Fruit fly (Drosophila melanogaster) whole organism, embryonic: ENCODE measurements around the gene CG9733.

ENCODE experiments used
- Ada2b ChIP-seq: fragments of 200-800 bp; sonication (Bioruptor generic); IDR thresholded peaks from 2 replicates; pipeline ENCODE4 v1.3.6; 2022; ENCODE audit warnings: missing biosample characterization, missing genetic modification characterization
- Aef1 ChIP-seq: fragments of 200-800 bp; sonication (Bioruptor generic); IDR thresholded peaks from 3 replicates; pipeline ENCODE4 v1.3.6; 2022; ENCODE audit warnings: missing biosample characterization, missing genetic modification characterization
- Antp ChIP-seq: fragments of 200-800 bp; sonication (Bioruptor generic); optimal IDR thresholded peaks from 3 replicates; lab custom pipeline; 2016; ENCODE audit warnings: missing biosample characterization, missing genetic modification characterization
- B-H2 ChIP-seq: fragments of 200-800 bp; sonication (Bioruptor generic); optimal IDR thresholded peaks from 2 replicates; lab custom pipeline; 2018; ENCODE audit warnings: missing biosample characterization, mild to moderate bottlenecking, missing genetic modification characterization
- Bdp1 ChIP-seq: fragments of 200-800 bp; sonication (Bioruptor generic); optimal IDR thresholded peaks from 3 replicates; lab custom pipeline; 2016; ENCODE audit warnings: missing biosample characterization, missing genetic modification characterization
- CG10147 ChIP-seq: fragments of 200-800 bp; sonication (Bioruptor generic); optimal IDR thresholded peaks from 2 replicates; lab custom pipeline; 2019; ENCODE audit warnings: missing biosample characterization, mild to moderate bottlenecking, missing genetic modification characterization, moderate library complexity
- CG1024 ChIP-seq: fragments of 200-800 bp; sonication (Bioruptor generic); IDR thresholded peaks from 2 replicates; pipeline ENCODE4 v1.3.6; 2022; ENCODE audit warnings: missing biosample characterization, missing genetic modification characterization
- CG10959 ChIP-seq: fragments of 200-800 bp; sonication (Bioruptor generic); IDR thresholded peaks from 2 replicates; pipeline ENCODE4 v1.3.6; 2022; ENCODE audit warnings: missing biosample characterization, missing genetic modification characterization
- CG11398 ChIP-seq: fragments of 200-800 bp; sonication (Bioruptor generic); optimal IDR thresholded peaks from 2 replicates; lab custom pipeline; 2016; ENCODE audit warnings: missing biosample characterization, missing genetic modification characterization
- CG12104 ChIP-seq: fragments of 200-800 bp; sonication (Bioruptor generic); optimal IDR thresholded peaks from 3 replicates; lab custom pipeline; 2016; ENCODE audit warnings: missing biosample characterization, missing genetic modification characterization
- CG13894 ChIP-seq: fragments of 200-800 bp; sonication (Bioruptor generic); optimal IDR thresholded peaks from 3 replicates; lab custom pipeline; 2018; ENCODE audit warnings: missing biosample characterization, mild to moderate bottlenecking, missing genetic modification characterization, moderate library complexity
- CG1602 ChIP-seq: fragments of 200-800 bp; sonication (Bioruptor generic); optimal IDR thresholded peaks from 3 replicates; lab custom pipeline; 2016; ENCODE audit warnings: missing biosample characterization, missing genetic modification characterization
- CG17568 ChIP-seq: fragments of 200-800 bp; sonication (Bioruptor generic); optimal IDR thresholded peaks from 2 replicates; lab custom pipeline; 2018; ENCODE audit warnings: missing biosample characterization, mild to moderate bottlenecking, missing genetic modification characterization, moderate library complexity
- CG17612 ChIP-seq: fragments of 200-800 bp; sonication (Bioruptor generic); IDR thresholded peaks from 2 replicates; pipeline ENCODE4 v1.3.6; 2022; ENCODE audit warnings: missing biosample characterization, missing genetic modification characterization
- CG1792 ChIP-seq: fragments of 200-800 bp; sonication (Bioruptor generic); optimal IDR thresholded peaks from 2 replicates; lab custom pipeline; 2016; ENCODE audit warnings: missing biosample characterization, missing genetic modification characterization
- CG18764 ChIP-seq: fragments of 200-800 bp; sonication (Bioruptor generic); optimal IDR thresholded peaks from 3 replicates; lab custom pipeline; 2016; ENCODE audit warnings: missing biosample characterization, missing genetic modification characterization
- CG2116 ChIP-seq: fragments of 200-800 bp; sonication (Bioruptor generic); optimal IDR thresholded peaks from 3 replicates; lab custom pipeline; 2018; ENCODE audit warnings: missing biosample characterization, mild to moderate bottlenecking, missing genetic modification characterization
- CG31224 ChIP-seq: fragments of 200-800 bp; sonication (Bioruptor generic); IDR thresholded peaks from 2 replicates; pipeline ENCODE4 v1.3.6; 2022; ENCODE audit warnings: missing biosample characterization, missing genetic modification characterization
- CG32532 ChIP-seq: fragments of 200-800 bp; sonication (Bioruptor generic); IDR thresholded peaks from 2 replicates; pipeline ENCODE4 v1.3.6; 2022; ENCODE audit warnings: missing biosample characterization, missing genetic modification characterization
- CG34224 ChIP-seq: fragments of 200-800 bp; sonication (Bioruptor generic); IDR thresholded peaks from 3 replicates; pipeline ENCODE4 v1.3.6; 2022; ENCODE audit warnings: missing biosample characterization, missing genetic modification characterization; ENCODE audit not compliant: partially characterized antibody
- CG4424 ChIP-seq: fragments of 200-800 bp; sonication (Bioruptor generic); optimal IDR thresholded peaks from 3 replicates; lab custom pipeline; 2016; ENCODE audit warnings: missing biosample characterization, missing genetic modification characterization
- CG4617 ChIP-seq: fragments of 200-800 bp; sonication (Bioruptor generic); optimal IDR thresholded peaks from 3 replicates; lab custom pipeline; 2016; ENCODE audit warnings: missing biosample characterization, missing genetic modification characterization, borderline replicate concordance
- CG5953 ChIP-seq: fragments of 200-800 bp; sonication (Bioruptor generic); IDR thresholded peaks from 2 replicates; pipeline ENCODE4 v1.3.6; 2022; ENCODE audit warnings: missing biosample characterization, missing genetic modification characterization
- Gsc ChIP-seq: fragments of 200-800 bp; sonication (Bioruptor generic); IDR thresholded peaks from 2 replicates; pipeline ENCODE4 v1.3.6; 2022; ENCODE audit warnings: missing biosample characterization, missing genetic modification characterization
- H15 ChIP-seq: fragments of 200-800 bp; sonication (Bioruptor generic); IDR thresholded peaks from 3 replicates; pipeline ENCODE4 v1.3.6; 2022; ENCODE audit warnings: missing biosample characterization, missing genetic modification characterization
- HLHmδ ChIP-seq: fragments of 200-800 bp; sonication (Bioruptor generic); optimal IDR thresholded peaks from 2 replicates; lab custom pipeline; 2018; ENCODE audit warnings: missing biosample characterization, mild to moderate bottlenecking, missing genetic modification characterization, moderate library complexity
- Hmr ChIP-seq: fragments of 200-800 bp; sonication (Bioruptor generic); optimal IDR thresholded peaks from 3 replicates; lab custom pipeline; 2017; ENCODE audit warnings: mild to moderate bottlenecking, missing biosample characterization, missing genetic modification reagents, missing genetic modification characterization
- Hr78 ChIP-seq, 2 experiments: fragments of 200-800 bp in 1 of 2; fragments of >200 bp in 1 of 2; sonication (Bioruptor generic) in 1 of 2; optimal IDR thresholded peaks; 2 replicates each; lab custom pipeline; 2017 to 2019; ENCODE audit warnings: missing biosample characterization in 2 of 2, missing genetic modification characterization in 2 of 2, mild to moderate bottlenecking in 1 of 2, moderate library complexity in 1 of 2
- Lim3 ChIP-seq: fragments of 200-800 bp; sonication (Bioruptor generic); IDR thresholded peaks from 2 replicates; pipeline ENCODE4 v1.3.6; 2022; ENCODE audit warnings: missing biosample characterization, missing genetic modification characterization
- MTF-1 ChIP-seq: fragments of 200-800 bp; sonication (Bioruptor generic); optimal IDR thresholded peaks from 2 replicates; lab custom pipeline; 2018; ENCODE audit warnings: missing biosample characterization, mild to moderate bottlenecking, missing genetic modification characterization, borderline replicate concordance
- Neu2 ChIP-seq: fragments of 200-800 bp; sonication (Bioruptor generic); optimal IDR thresholded peaks from 3 replicates; lab custom pipeline; 2016; ENCODE audit warnings: missing biosample characterization, missing genetic modification characterization, borderline replicate concordance
- Nf-YB ChIP-seq: fragments of 200-800 bp; sonication (Bioruptor generic); optimal IDR thresholded peaks from 3 replicates; lab custom pipeline; 2019; ENCODE audit warnings: missing biosample characterization, mild to moderate bottlenecking, missing genetic modification characterization, moderate library complexity
- Nf-YC ChIP-seq: fragments of 200-800 bp; optimal IDR thresholded peaks from 3 replicates; lab custom pipeline; 2019; ENCODE audit warnings: missing biosample characterization, mild to moderate bottlenecking, missing genetic modification characterization, moderate library complexity
- Oli ChIP-seq: fragments of 200-800 bp; sonication (Bioruptor generic); optimal IDR thresholded peaks from 2 replicates; lab custom pipeline; 2018; ENCODE audit warnings: missing biosample characterization, mild to moderate bottlenecking, missing genetic modification characterization, moderate library complexity
- PHDP ChIP-seq: fragments of 200-800 bp; sonication (Bioruptor generic); optimal IDR thresholded peaks from 3 replicates; lab custom pipeline; 2018; ENCODE audit warnings: missing biosample characterization, mild to moderate bottlenecking, missing genetic modification characterization, moderate library complexity
- Ravus ChIP-seq: fragments of 200-800 bp; sonication (Bioruptor generic); IDR thresholded peaks from 2 replicates; pipeline ENCODE4 v1.3.6; 2022; ENCODE audit warnings: missing biosample characterization, missing genetic modification characterization
- Rx ChIP-seq: fragments of 200-800 bp; sonication (Bioruptor generic); IDR thresholded peaks from 2 replicates; pipeline ENCODE4 v1.3.6; 2022; ENCODE audit warnings: missing biosample characterization, missing genetic modification characterization
- YL-1 ChIP-seq: fragments of 200-800 bp; sonication (Bioruptor generic); optimal IDR thresholded peaks from 3 replicates; lab custom pipeline; 2017; ENCODE audit warnings: missing biosample characterization, mild to moderate bottlenecking, missing genetic modification characterization
- croc ChIP-seq: fragments of 200-800 bp; sonication (Bioruptor generic); conservative IDR thresholded peaks from 3 replicates; pipeline ENCODE4 v1.3.6; 2022; ENCODE audit warnings: missing biosample characterization, missing genetic modification characterization
- gro ChIP-seq: fragments of 200-800 bp; sonication (Bioruptor generic); optimal IDR thresholded peaks from 2 replicates; lab custom pipeline; 2016; ENCODE audit warnings: missing biosample characterization, missing genetic modification characterization
- h ChIP-seq: fragments of >200 bp; optimal IDR thresholded peaks from 2 replicates; lab custom pipeline; 2017
- ham ChIP-seq: fragments of 200-800 bp; sonication (Bioruptor generic); IDR thresholded peaks from 2 replicates; pipeline ENCODE4 v1.3.6; 2022; ENCODE audit warnings: missing biosample characterization, missing genetic modification characterization
- her ChIP-seq: fragments of 200-800 bp; sonication (Bioruptor generic); optimal IDR thresholded peaks from 2 replicates; lab custom pipeline; 2016; ENCODE audit warnings: missing biosample characterization, missing genetic modification characterization
- jumu ChIP-seq: fragments of 200-800 bp; sonication (Bioruptor generic); optimal IDR thresholded peaks from 3 replicates; lab custom pipeline; 2016; ENCODE audit warnings: missing biosample characterization, missing genetic modification characterization
- lilli ChIP-seq: fragments of 200-800 bp; sonication (Bioruptor generic); optimal IDR thresholded peaks from 3 replicates; lab custom pipeline; 2016; ENCODE audit warnings: missing biosample characterization, missing genetic modification characterization
- maf-S ChIP-seq: fragments of 200-800 bp; sonication (Bioruptor generic); optimal IDR thresholded peaks from 2 replicates; lab custom pipeline; 2016; ENCODE audit warnings: missing biosample characterization, missing genetic modification characterization
- mirr ChIP-seq: fragments of 200-800 bp; sonication (Bioruptor generic); optimal IDR thresholded peaks from 3 replicates; lab custom pipeline; 2018; ENCODE audit warnings: missing biosample characterization, mild to moderate bottlenecking, missing genetic modification characterization
- row ChIP-seq: fragments of 200-800 bp; sonication (Bioruptor generic); IDR thresholded peaks from 3 replicates; pipeline ENCODE4 v1.3.6; 2022; ENCODE audit warnings: missing biosample characterization, missing genetic modification characterization
- scrt ChIP-seq: fragments of 200-800 bp; sonication (Bioruptor generic); optimal IDR thresholded peaks from 2 replicates; lab custom pipeline; 2018; ENCODE audit warnings: missing biosample characterization, mild to moderate bottlenecking, missing genetic modification characterization, moderate library complexity
- slp2 ChIP-seq: fragments of 200-800 bp; sonication (Bioruptor generic); optimal IDR thresholded peaks from 2 replicates; lab custom pipeline; 2016; ENCODE audit warnings: missing biosample characterization, missing genetic modification characterization
- sob ChIP-seq: fragments of 200-800 bp; sonication (Bioruptor generic); IDR thresholded peaks from 2 replicates; pipeline ENCODE4 v1.3.6; 2022; ENCODE audit warnings: missing biosample characterization, missing genetic modification characterization
- vnd ChIP-seq: fragments of 200-800 bp; sonication (Bioruptor generic); IDR thresholded peaks from 3 replicates; pipeline ENCODE4 v1.3.6; 2022; ENCODE audit warnings: missing biosample characterization, missing genetic modification characterization; ENCODE audit not compliant: partially characterized antibody
- wor ChIP-seq: fragments of 200-800 bp; sonication (Bioruptor generic); IDR thresholded peaks from 2 replicates; pipeline ENCODE4 v1.3.6; 2022; ENCODE audit warnings: missing biosample characterization, missing genetic modification characterization

The CG9733 gene

DNA sequence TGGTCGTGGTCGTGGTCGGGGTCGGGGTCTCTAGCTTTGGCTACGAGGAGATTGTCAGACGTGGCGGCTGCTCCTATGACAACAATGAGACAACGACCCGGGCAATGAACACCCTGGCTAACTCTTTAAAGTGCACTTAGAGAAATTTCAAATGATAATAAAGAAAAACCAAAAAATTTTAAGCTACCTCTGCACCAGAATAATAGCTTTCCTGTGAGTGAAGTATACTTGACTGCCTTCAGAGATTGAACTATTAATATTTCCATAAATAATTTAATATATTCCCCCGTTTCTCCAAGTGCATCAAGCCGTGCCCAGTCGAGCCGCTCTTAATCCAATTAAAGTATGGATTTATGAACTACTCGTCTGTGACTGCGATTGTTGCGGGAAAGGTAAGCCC, 17.2 kb upstream of the CG9733 start (continued):
- TF ChIP-seq Lim3 (no peak), sob (no peak), CG11398 (GFP tag; lab: Kevin White, UChicago) (no peak), CG18764 (GFP tag; lab: Kevin White, UChicago) (no peak), croc (peak; percentile 53; the same call in 1 of the 3 replicates), B-H2 (GFP tag; lab: Kevin White, UChicago) (no peak), row (GFP tag; lab: Robert Waterston, UW) (peak; percentile 66), slp2 (no peak), H15 (GFP tag; lab: Robert Waterston, UW) (no peak), Ada2b (GFP tag; lab: Robert Waterston, UW) (no peak), vnd (GFP tag; lab: Robert Waterston, UW) (no peak), ham (GFP tag; lab: Robert Waterston, UW) (no peak), MTF-1 (GFP tag; lab: Kevin White, UChicago) (no peak), CG1024 (GFP tag; lab: Robert Waterston, UW) (no peak), Ravus (GFP tag; lab: Robert Waterston, UW) (no peak), Gsc (GFP tag; lab: Robert Waterston, UW) (no peak), Aef1 (GFP tag; lab: Robert Waterston, UW) (no peak), Neu2 (GFP tag; lab: Kevin White, UChicago) (no peak), CG13894 (tag; lab: Kevin White, UChicago) (no peak), Bdp1 (GFP tag; lab: Kevin White, UChicago) (no peak), gro (GFP tag; lab: Kevin White, UChicago) (no peak), h (lab: Kevin White, UChicago) (no peak), her (GFP tag; lab: Kevin White, UChicago) (no peak), CG34224 (GFP tag; lab: Robert Waterston, UW) (no peak), CG5953 (GFP tag; lab: Robert Waterston, UW) (no peak), maf-S (GFP tag; lab: Kevin White, UChicago) (no peak), CG4617 (no peak), CG10147 (GFP tag; lab: Kevin White, UChicago) (no peak), YL-1 (GFP tag; lab: Kevin White, UChicago) (no peak), mirr (no peak), CG2116 (no peak), Nf-YB (GFP tag; lab: Kevin White, UChicago) (peak; percentile 14), CG17568 (GFP tag; lab: Kevin White, UChicago) (no peak), wor (no peak), CG10959 (GFP tag; lab: Robert Waterston, UW) (peak; percentile 29; the same call in 1 of the 2 replicates), Hr78 (GFP tag; optimal IDR thresholded peaks at IDR 0.05; lab: Kevin White, UChicago) (no peak), Hmr (GFP tag; lab: Kevin White, UChicago) (no peak), Antp (GFP tag; lab: Kevin White, UChicago) (no peak), PHDP (no peak), CG17612 (no peak), CG31224 (GFP tag; lab: Robert Waterston, UW) (no peak), scrt (GFP tag; lab: Kevin White, UChicago) (no peak), CG12104 (GFP tag; lab: Kevin White, UChicago) (no peak), jumu (GFP tag; lab: Kevin White, UChicago) (no peak), Rx (GFP tag; lab: Robert Waterston, UW) (no peak), Oli (tag; lab: Kevin White, UChicago) (peak; percentile 29), lilli (GFP tag; lab: Kevin White, UChicago) (no peak), CG1602 (GFP tag; lab: Kevin White, UChicago) (peak; percentile 40), Nf-YC (tag; lab: Kevin White, UChicago) (no peak), CG4424 (GFP tag; lab: Kevin White, UChicago) (peak; percentile 30), HLHmδ (GFP tag; lab: Kevin White, UChicago) (no peak), CG1792 (GFP tag; lab: Kevin White, UChicago) (no peak), CG32532 (GFP tag; lab: Robert Waterston, UW) (no peak)
